Fruit fly (Drosophila melanogaster) whole organism, wandering third instar larva: ENCODE results near the gene CG7542.

Experiments
- Abd-B ChIP-seq: fragments of >200 bp; optimal IDR thresholded peaks from 2 replicates; lab custom pipeline; 2017; ENCODE audit warnings: missing biosample characterization, missing genetic modification characterization
- CG32264 ChIP-seq: fragments of 200-800 bp; sonication (Bioruptor generic); optimal IDR thresholded peaks from 2 replicates; lab custom pipeline; 2016; ENCODE audit warnings: missing biosample characterization, missing genetic modification characterization
- CG9705 ChIP-seq: fragments of 200-800 bp; sonication (Bioruptor generic); optimal IDR thresholded peaks from 2 replicates; lab custom pipeline; 2018; ENCODE audit warnings: missing biosample characterization, mild to moderate bottlenecking, missing genetic modification characterization
- CrebA ChIP-seq: fragments of 200-800 bp; sonication (Bioruptor generic); optimal IDR thresholded peaks from 2 replicates; lab custom pipeline; 2016; ENCODE audit warnings: missing biosample characterization, mild to moderate bottlenecking, missing genetic modification characterization, borderline replicate concordance
- Dfd ChIP-seq: fragments of >200 bp; optimal IDR thresholded peaks from 2 replicates; lab custom pipeline; 2017; ENCODE audit warnings: missing biosample characterization, missing genetic modification characterization
- Dif ChIP-seq: fragments of 200-275, 200-300 bp; sonication (Bioruptor generic); optimal IDR thresholded peaks from 2 replicates; lab custom pipeline; 2018; ENCODE audit warnings: missing biosample characterization, missing genetic modification characterization; ENCODE audit not compliant: partially characterized antibody
- GATAd ChIP-seq: sonication (Bioruptor generic); optimal IDR thresholded peaks from 2 replicates; lab custom pipeline; 2016; ENCODE audit warnings: missing biosample characterization, missing genetic modification characterization
- HLH106 ChIP-seq: fragments of 200-800 bp; optimal IDR thresholded peaks from 3 replicates; lab custom pipeline; 2019; ENCODE audit warnings: missing biosample characterization, mild to moderate bottlenecking, missing genetic modification characterization, moderate library complexity
- Hnf4 ChIP-seq: fragments of 200-800 bp; sonication (Bioruptor generic); optimal IDR thresholded peaks from 2 replicates; lab custom pipeline; 2016; ENCODE audit warnings: missing biosample characterization, mild to moderate bottlenecking, missing genetic modification characterization
- Hr78 ChIP-seq: fragments of >200 bp; optimal IDR thresholded peaks from 2 replicates; lab custom pipeline; 2017; ENCODE audit warnings: missing biosample characterization, missing genetic modification characterization
- Hr83 ChIP-seq: fragments of 200-300 bp; sonication (Bioruptor generic); optimal IDR thresholded peaks from 2 replicates; lab custom pipeline; 2016; ENCODE audit warnings: missing biosample characterization, mild to moderate bottlenecking, missing genetic modification characterization, moderate library complexity; ENCODE audit not compliant: poor library complexity, severe bottlenecking
- Jra ChIP-seq: sonication (Bioruptor generic); optimal IDR thresholded peaks from 2 replicates; lab custom pipeline; 2016; ENCODE audit warnings: missing biosample characterization, missing genetic modification characterization
- Mio ChIP-seq: sonication (Bioruptor generic); optimal IDR thresholded peaks from 2 replicates; lab custom pipeline; 2016; ENCODE audit warnings: missing biosample characterization, missing genetic modification characterization
- Myc ChIP-seq: fragments of >200 bp; optimal IDR thresholded peaks from 2 replicates; lab custom pipeline; 2017
- N ChIP-seq: fragments of >200 bp; optimal IDR thresholded peaks from 2 replicates; lab custom pipeline; 2018; ENCODE audit warnings: missing biosample characterization, missing external identifiers, missing genetic modification characterization
- OdsH ChIP-seq: fragments of 200-800 bp; sonication (Bioruptor generic); optimal IDR thresholded peaks from 2 replicates; lab custom pipeline; 2016; ENCODE audit warnings: missing biosample characterization, mild to moderate bottlenecking, missing genetic modification characterization
- Rel ChIP-seq, 2 experiments: fragments of 200-800 bp; sonication (Bioruptor generic) in 1 of 2; optimal IDR thresholded peaks; 2 replicates in 1 of 2; 3 replicates in 1 of 2; lab custom pipeline; 2016 to 2019; ENCODE audit warnings: mild to moderate bottlenecking in 2 of 2, missing biosample characterization in 2 of 2, missing genetic modification characterization in 2 of 2, moderate library complexity in 1 of 2
- Sp1 ChIP-seq: fragments of 200-800 bp; sonication (Bioruptor generic); optimal IDR thresholded peaks from 3 replicates; lab custom pipeline; 2019; ENCODE audit warnings: missing biosample characterization, mild to moderate bottlenecking, missing genetic modification characterization, moderate library complexity
- Vsx2 ChIP-seq: fragments of 200-300, 225-300 bp; sonication (Bioruptor generic); optimal IDR thresholded peaks from 2 replicates; lab custom pipeline; 2018; ENCODE audit warnings: missing biosample characterization, missing genetic modification characterization; ENCODE audit not compliant: partially characterized antibody
- br ChIP-seq: fragments of 200-800 bp; sonication (Bioruptor generic); optimal IDR thresholded peaks from 2 replicates; lab custom pipeline; 2016; ENCODE audit warnings: missing biosample characterization, missing genetic modification characterization
- brk ChIP-seq: fragments of 200-800 bp; sonication (Bioruptor generic); optimal IDR thresholded peaks from 2 replicates; lab custom pipeline; 2016; ENCODE audit warnings: missing biosample characterization, mild to moderate bottlenecking, missing genetic modification characterization
- dl ChIP-seq, 2 experiments: fragments of 175-275, 200-275 bp in 1 of 2; fragments of 200-275 bp in 1 of 2; sonication (Bioruptor generic); optimal IDR thresholded peaks; lab custom pipeline; 2018; ENCODE audit warnings: mild to moderate bottlenecking in 2 of 2, missing biosample characterization in 2 of 2, missing genetic modification characterization in 2 of 2, moderate library complexity in 2 of 2; ENCODE audit not compliant: partially characterized antibody in 2 of 2, insufficient read depth in 1 of 2
- dmrt93B ChIP-seq: fragments of 200-800 bp; sonication (Bioruptor generic); optimal IDR thresholded peaks from 2 replicates; lab custom pipeline; 2018; ENCODE audit warnings: missing biosample characterization, mild to moderate bottlenecking, missing genetic modification characterization
- dsf ChIP-seq: sonication (Bioruptor generic); optimal IDR thresholded peaks from 2 replicates; lab custom pipeline; 2016; ENCODE audit warnings: missing biosample characterization, missing genetic modification characterization, borderline replicate concordance
- ey ChIP-seq: fragments of 200-800 bp; sonication (Bioruptor generic); optimal IDR thresholded peaks from 2 replicates; lab custom pipeline; 2016; ENCODE audit warnings: missing biosample characterization, missing genetic modification characterization
- foxo ChIP-seq, 2 experiments: fragments of 200-800 bp; sonication (Bioruptor generic); optimal IDR thresholded peaks; 2 replicates in 1 of 2; 3 replicates in 1 of 2; lab custom pipeline; 2016 to 2017; ENCODE audit warnings: missing biosample characterization in 2 of 2, missing genetic modification characterization in 2 of 2
- fru ChIP-seq: fragments of 200-800 bp; sonication (Bioruptor generic); optimal IDR thresholded peaks from 3 replicates; lab custom pipeline; 2016; ENCODE audit warnings: missing biosample characterization, mild to moderate bottlenecking, missing genetic modification characterization
- h ChIP-seq: fragments of 200-800 bp; sonication (Bioruptor generic); optimal IDR thresholded peaks from 3 replicates; lab custom pipeline; 2016; ENCODE audit warnings: missing biosample characterization, mild to moderate bottlenecking, missing genetic modification characterization
- jim ChIP-seq: fragments of 175-275, 200-325 bp; sonication (Bioruptor generic); optimal IDR thresholded peaks from 2 replicates; lab custom pipeline; 2016; ENCODE audit warnings: missing biosample characterization, mild to moderate bottlenecking, missing genetic modification characterization
- lola ChIP-seq: fragments of >200 bp; optimal IDR thresholded peaks from 2 replicates; lab custom pipeline; 2017; ENCODE audit warnings: missing biosample characterization, missing genetic modification characterization
- pan ChIP-seq: fragments of >200 bp; optimal IDR thresholded peaks from 2 replicates; lab custom pipeline; 2017
- psq ChIP-seq: fragments of 200-800 bp; sonication (Bioruptor generic); optimal IDR thresholded peaks from 3 replicates; lab custom pipeline; 2017; ENCODE audit warnings: missing biosample characterization, mild to moderate bottlenecking, missing genetic modification characterization, moderate library complexity
- rgr ChIP-seq: fragments of 200-800 bp; sonication (Bioruptor generic); optimal IDR thresholded peaks from 3 replicates; lab custom pipeline; 2016; ENCODE audit warnings: missing biosample characterization, mild to moderate bottlenecking, missing genetic modification characterization
- sage ChIP-seq: fragments of 200-800 bp; sonication (Bioruptor generic); optimal IDR thresholded peaks from 2 replicates; lab custom pipeline; 2016; ENCODE audit warnings: missing biosample characterization, mild to moderate bottlenecking, missing genetic modification characterization
- sv ChIP-seq: fragments of 200-800 bp; sonication (Bioruptor generic); optimal IDR thresholded peaks from 3 replicates; lab custom pipeline; 2016; ENCODE audit warnings: missing biosample characterization, missing genetic modification characterization
- tai ChIP-seq: sonication (Bioruptor generic); optimal IDR thresholded peaks from 2 replicates; lab custom pipeline; 2016; ENCODE audit warnings: missing biosample characterization, missing genetic modification characterization
- usp ChIP-seq: fragments of >200 bp; optimal IDR thresholded peaks from 2 replicates; lab custom pipeline; 2017; ENCODE audit warnings: missing biosample characterization, missing genetic modification characterization
- woc ChIP-seq: sonication (Bioruptor generic); optimal IDR thresholded peaks from 2 replicates; lab custom pipeline; 2016; ENCODE audit warnings: missing biosample characterization, mild to moderate bottlenecking, missing genetic modification characterization

Gene CG7542

DNA sequence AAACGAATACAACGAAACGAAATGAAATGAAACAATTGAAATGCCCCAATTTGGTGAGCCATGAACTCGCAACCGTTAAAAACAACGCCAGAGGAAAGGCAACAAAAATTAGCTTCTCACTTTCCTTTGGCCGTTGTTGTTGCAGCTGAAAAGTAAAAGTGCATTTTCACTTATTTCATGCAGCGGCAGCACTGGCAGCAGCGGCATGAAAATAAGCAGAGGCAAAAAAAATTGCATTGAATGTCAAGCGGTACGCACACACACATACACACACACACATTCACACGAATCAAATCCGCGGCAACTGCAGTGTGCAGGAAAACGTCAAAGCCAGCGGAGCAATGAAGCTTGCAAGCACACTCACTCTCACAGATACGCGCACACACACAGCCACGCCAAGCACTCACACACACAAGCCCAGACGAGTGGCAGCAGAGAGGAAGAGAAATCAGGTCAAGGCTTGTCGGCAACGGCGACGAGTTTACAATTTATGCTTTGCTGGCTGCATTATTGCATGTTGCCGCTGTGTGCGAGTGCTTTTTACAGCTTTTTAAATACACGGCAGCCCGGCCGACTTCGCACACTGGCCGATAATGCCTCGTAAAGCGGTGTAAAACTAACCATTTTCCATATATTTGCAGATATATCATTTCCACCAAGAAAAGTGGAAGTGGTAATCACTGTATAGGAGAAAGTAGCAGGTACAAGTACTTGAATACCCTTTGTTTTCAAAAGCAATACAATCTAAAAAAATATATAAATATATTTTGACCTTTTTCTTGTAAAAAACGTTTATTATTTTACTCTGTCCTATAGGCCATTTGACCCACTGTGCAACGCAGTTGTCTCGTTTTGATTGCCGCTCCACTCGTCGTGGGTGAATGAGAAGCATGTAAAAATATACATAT lies 17.0 kb downstream of the CG7542 start:
- no peak for TF ChIP-seq lola (GFP tag; lab: Kevin White, UChicago)
- TF ChIP-seq tai (GFP tag; lab: Kevin White, UChicago) = no peak
- no peak for TF ChIP-seq CrebA (GFP tag; lab: Kevin White, UChicago)
- peak; percentile 3 to 80 for TF ChIP-seq foxo (GFP tag; optimal IDR thresholded peaks at IDR 0.05; lab: Kevin White, UChicago)
- TF ChIP-seq dl (GFP tag; optimal IDR thresholded peaks at IDR 0.05; lab: Kevin White, UChicago; ENCODE audit: insufficient read depth in 1 of 2, partially characterized antibody in 2 of 2) = peak in 1 of 2 experiments; percentile 29
- peak; percentile 57 for TF ChIP-seq sage (GFP tag; lab: Kevin White, UChicago)
- peak; percentile 69 for TF ChIP-seq OdsH (GFP tag; lab: Kevin White, UChicago)
- no peak for TF ChIP-seq CG32264 (GFP tag; lab: Kevin White, UChicago)
- TF ChIP-seq Abd-B (GFP tag; lab: Kevin White, UChicago) = no peak
- peak; percentile 66 for TF ChIP-seq woc
- TF ChIP-seq HLH106 = peak; percentile 75
- TF ChIP-seq psq = peak; percentile 80
- no peak for TF ChIP-seq Mio (GFP tag; lab: Kevin White, UChicago)
- no peak for TF ChIP-seq sv (GFP tag; lab: Kevin White, UChicago)
- peak; percentile 24 for TF ChIP-seq CG9705
- peak; percentile 63 for TF ChIP-seq dmrt93B (GFP tag; lab: Kevin White, UChicago)
- TF ChIP-seq fru (GFP tag; lab: Kevin White, UChicago) = peak; percentile 76
- TF ChIP-seq Hr78 (GFP tag; lab: Kevin White, UChicago) = no peak
- TF ChIP-seq Dif = peak; percentile 51
- TF ChIP-seq Jra (GFP tag; lab: Kevin White, UChicago) = no peak
- no peak for TF ChIP-seq usp (GFP tag; lab: Kevin White, UChicago)
- TF ChIP-seq dsf (GFP tag; lab: Kevin White, UChicago) = no peak
- TF ChIP-seq brk (GFP tag; lab: Kevin White, UChicago) = peak; percentile 11
- no peak for TF ChIP-seq Vsx2 (GFP tag; lab: Kevin White, UChicago)
- TF ChIP-seq Rel (GFP tag; optimal IDR thresholded peaks at IDR 0.05; lab: Kevin White, UChicago) = peak; percentile 80
- TF ChIP-seq Rel (tag; optimal IDR thresholded peaks at IDR 0.05; lab: Kevin White, UChicago) = no peak
- TF ChIP-seq N (GFP tag; lab: Kevin White, UChicago) = peak; percentile 61
- TF ChIP-seq GATAd = no peak
- peak; percentile 62 for TF ChIP-seq Dfd
- no peak for TF ChIP-seq pan (lab: Kevin White, UChicago)
- peak; percentile 45 for TF ChIP-seq ey (GFP tag; lab: Kevin White, UChicago)
- peak; percentile 69 for TF ChIP-seq Sp1
- TF ChIP-seq Hr83 = peak; percentile 14
- peak; percentile 53 for TF ChIP-seq Hnf4 (GFP tag; lab: Kevin White, UChicago)
- peak; percentile 77 for TF ChIP-seq h
- TF ChIP-seq jim (GFP tag; lab: Kevin White, UChicago) = no peak
- no peak for TF ChIP-seq Myc
- TF ChIP-seq rgr (GFP tag; lab: Kevin White, UChicago) = peak; percentile 78
- TF ChIP-seq br (GFP tag; lab: Kevin White, UChicago) = peak; percentile 67
- TF ChIP-seq, all 38 proteins: peak for 22

DNA sequence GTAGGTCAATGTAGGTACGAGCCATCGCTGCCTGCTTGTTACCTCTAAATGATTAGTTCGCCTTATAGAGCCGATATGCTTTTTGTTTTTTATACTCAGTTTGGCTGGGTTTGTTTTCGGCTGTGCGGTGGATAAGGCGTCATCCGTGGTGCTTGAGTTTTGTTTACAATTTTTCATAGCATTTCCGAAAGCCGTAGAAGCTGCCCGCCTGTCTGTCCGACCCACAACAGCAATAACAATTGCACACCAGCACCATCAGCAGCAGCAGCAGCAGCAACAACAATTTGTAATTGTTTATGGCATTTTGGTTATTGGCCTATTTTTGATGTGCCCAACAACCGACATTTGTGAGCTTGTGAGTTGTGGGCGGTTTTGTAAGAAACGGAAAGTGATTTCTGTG lies 19.1 kb downstream of the CG7542 start:
- TF ChIP-seq Dfd (peak; percentile 3), OdsH (GFP tag; lab: Kevin White, UChicago) (no peak)
